Worm (Caenorhabditis elegans) whole organism, L2 larva: ENCODE measurements around the gene F07E5.13.

Source experiments
- C34F6.9 ChIP-seq: fragments of 150-350 bp; optimal IDR thresholded peaks from 2 replicates; lab custom pipeline; 2014; ENCODE audit warnings: missing biosample characterization, missing genetic modification characterization
- F13H6.1 ChIP-seq: sonication (generic microtip); optimal IDR thresholded peaks from 2 replicates; lab custom pipeline; 2016; ENCODE audit warnings: missing genetic modification characterization, missing compliant biosample characterization
- R02D3.7 ChIP-seq: fragments of 150-350 bp; optimal IDR thresholded peaks from 2 replicates; lab custom pipeline; 2014; ENCODE audit warnings: missing biosample characterization, missing genetic modification characterization
- ZK546.5 ChIP-seq: sonication (generic microtip); optimal IDR thresholded peaks from 2 replicates; lab custom pipeline; 2017; ENCODE audit warnings: missing biosample characterization, missing genetic modification characterization
- aly-2 ChIP-seq: fragments of 150-350 bp; optimal IDR thresholded peaks from 2 replicates; lab custom pipeline; 2014; ENCODE audit warnings: missing biosample characterization, missing genetic modification characterization
- ama-1 ChIP-seq: fragments of 150-350 bp; optimal IDR thresholded peaks from 2 replicates; lab custom pipeline; 2018; ENCODE audit warnings: inconsistent platforms
- ceh-16 ChIP-seq: fragments of 150-350 bp; optimal IDR thresholded peaks from 2 replicates; lab custom pipeline; 2014; ENCODE audit warnings: missing biosample characterization, missing genetic modification characterization
- ceh-82 ChIP-seq: fragments of 150-350 bp; optimal IDR thresholded peaks from 2 replicates; lab custom pipeline; 2014; ENCODE audit warnings: missing biosample characterization, missing genetic modification characterization
- dmd-4 ChIP-seq: sonication (generic microtip); optimal IDR thresholded peaks from 2 replicates; lab custom pipeline; 2017; ENCODE audit warnings: missing biosample characterization, missing genetic modification characterization
- egl-27 ChIP-seq: sonication (generic microtip); optimal IDR thresholded peaks from 3 replicates; lab custom pipeline; 2017; ENCODE audit warnings: missing biosample characterization, missing genetic modification reagents, missing genetic modification characterization
- elt-1 ChIP-seq: fragments of 150-350 bp; optimal IDR thresholded peaks from 2 replicates; lab custom pipeline; 2014; ENCODE audit warnings: missing biosample characterization, missing genetic modification characterization
- fos-1 ChIP-seq: fragments of 150-350 bp; optimal IDR thresholded peaks from 2 replicates; lab custom pipeline; 2014; ENCODE audit warnings: missing biosample characterization, missing genetic modification characterization
- lin-11 ChIP-seq: fragments of 150-350 bp; sonication (generic microtip); optimal IDR thresholded peaks from 2 replicates; lab custom pipeline; 2014; ENCODE audit warnings: missing biosample characterization, missing genetic modification characterization, inconsistent platforms, mixed read lengths
- lin-39 ChIP-seq: fragments of 150-350 bp; optimal IDR thresholded peaks from 2 replicates; lab custom pipeline; 2014; ENCODE audit warnings: missing biosample characterization, missing genetic modification reagents, missing genetic modification characterization
- lsy-2 ChIP-seq, 2 experiments: fragments of 150-350 bp in 1 of 2; sonication (generic microtip) in 1 of 2; optimal IDR thresholded peaks; 2 replicates each; lab custom pipeline; 2014 to 2017; ENCODE audit warnings: missing biosample characterization in 2 of 2, missing genetic modification characterization in 2 of 2
- mab-5 ChIP-seq: fragments of 150-350 bp; optimal IDR thresholded peaks from 2 replicates; lab custom pipeline; 2014; ENCODE audit warnings: missing biosample characterization, missing genetic modification characterization
- mbf-1 ChIP-seq: sonication (generic microtip); optimal IDR thresholded peaks from 2 replicates; lab custom pipeline; 2017; ENCODE audit warnings: missing biosample characterization, missing genetic modification characterization
- mdl-1 ChIP-seq, 2 experiments: fragments of 150-350 bp in 1 of 2; sonication (generic microtip) in 1 of 2; optimal IDR thresholded peaks; 2 replicates each; lab custom pipeline; 2017; ENCODE audit warnings: missing biosample characterization in 2 of 2, missing genetic modification characterization in 2 of 2
- nhr-10 ChIP-seq: sonication (generic microtip); optimal IDR thresholded peaks from 2 replicates; lab custom pipeline; 2017; ENCODE audit warnings: missing biosample characterization, missing genetic modification characterization
- nhr-11 ChIP-seq: fragments of 150-350 bp; optimal IDR thresholded peaks from 2 replicates; lab custom pipeline; 2014; ENCODE audit warnings: missing biosample characterization, missing genetic modification characterization
- nhr-12 ChIP-seq: fragments of 150-350 bp; optimal IDR thresholded peaks from 2 replicates; lab custom pipeline; 2014; ENCODE audit warnings: missing biosample characterization, missing genetic modification characterization
- nhr-129 ChIP-seq: fragments of 150-350 bp; optimal IDR thresholded peaks from 2 replicates; lab custom pipeline; 2014; ENCODE audit warnings: missing biosample characterization, missing genetic modification characterization
- nhr-21 ChIP-seq: fragments of 150-350 bp; optimal IDR thresholded peaks from 2 replicates; lab custom pipeline; 2014; ENCODE audit warnings: missing biosample characterization, missing genetic modification characterization
- nhr-23 ChIP-seq: fragments of 150-350 bp; optimal IDR thresholded peaks from 2 replicates; lab custom pipeline; 2014; ENCODE audit warnings: missing biosample characterization, missing genetic modification reagents, missing genetic modification characterization
- nhr-237 ChIP-seq: fragments of 150-350 bp; optimal IDR thresholded peaks from 2 replicates; lab custom pipeline; 2014; ENCODE audit warnings: missing biosample characterization, missing genetic modification characterization
- nhr-6 ChIP-seq: fragments of 150-350 bp; optimal IDR thresholded peaks from 2 replicates; lab custom pipeline; 2014; ENCODE audit warnings: missing biosample characterization, missing genetic modification characterization
- nhr-77 ChIP-seq: fragments of 150-350 bp; optimal IDR thresholded peaks from 2 replicates; lab custom pipeline; 2014; ENCODE audit warnings: missing biosample characterization, missing genetic modification characterization
- peb-1 ChIP-seq: fragments of 150-350 bp; optimal IDR thresholded peaks from 2 replicates; lab custom pipeline; 2014; ENCODE audit warnings: missing biosample characterization, missing genetic modification characterization
- skn-1 ChIP-seq: sonication (generic microtip); optimal IDR thresholded peaks from 2 replicates; lab custom pipeline; 2017; ENCODE audit warnings: missing biosample characterization, missing genetic modification characterization
- sma-3 ChIP-seq: sonication (generic microtip); optimal IDR thresholded peaks from 2 replicates; lab custom pipeline; 2016; ENCODE audit warnings: missing genetic modification reagents, missing genetic modification characterization, missing compliant biosample characterization
- unc-55 ChIP-seq: fragments of 150-350 bp; sonication (generic microtip); optimal IDR thresholded peaks from 3 replicates; lab custom pipeline; 2014; ENCODE audit warnings: missing biosample characterization, missing genetic modification reagents, missing genetic modification characterization
- unc-62 ChIP-seq: fragments of 150-350 bp; optimal IDR thresholded peaks from 2 replicates; lab custom pipeline; 2014; ENCODE audit warnings: missing biosample characterization, missing genetic modification reagents, missing genetic modification characterization
- zag-1 ChIP-seq: fragments of 150-350 bp; optimal IDR thresholded peaks from 2 replicates; lab custom pipeline; 2014; ENCODE audit warnings: missing biosample characterization, missing genetic modification characterization
- ztf-1 ChIP-seq: fragments of 200-800 bp; sonication (Bioruptor generic); conservative IDR thresholded peaks from 2 replicates; pipeline ENCODE4 v1.3.6; 2022; ENCODE audit warnings: missing genetic modification characterization, missing compliant biosample characterization
- ztf-11 ChIP-seq: sonication (generic microtip); optimal IDR thresholded peaks from 2 replicates; lab custom pipeline; 2017; ENCODE audit warnings: missing biosample characterization, missing genetic modification characterization
- ztf-4 ChIP-seq: fragments of 150-350 bp; optimal IDR thresholded peaks from 2 replicates; lab custom pipeline; 2014; ENCODE audit warnings: missing biosample characterization, missing genetic modification characterization

F07E5.13 gene

DNA sequence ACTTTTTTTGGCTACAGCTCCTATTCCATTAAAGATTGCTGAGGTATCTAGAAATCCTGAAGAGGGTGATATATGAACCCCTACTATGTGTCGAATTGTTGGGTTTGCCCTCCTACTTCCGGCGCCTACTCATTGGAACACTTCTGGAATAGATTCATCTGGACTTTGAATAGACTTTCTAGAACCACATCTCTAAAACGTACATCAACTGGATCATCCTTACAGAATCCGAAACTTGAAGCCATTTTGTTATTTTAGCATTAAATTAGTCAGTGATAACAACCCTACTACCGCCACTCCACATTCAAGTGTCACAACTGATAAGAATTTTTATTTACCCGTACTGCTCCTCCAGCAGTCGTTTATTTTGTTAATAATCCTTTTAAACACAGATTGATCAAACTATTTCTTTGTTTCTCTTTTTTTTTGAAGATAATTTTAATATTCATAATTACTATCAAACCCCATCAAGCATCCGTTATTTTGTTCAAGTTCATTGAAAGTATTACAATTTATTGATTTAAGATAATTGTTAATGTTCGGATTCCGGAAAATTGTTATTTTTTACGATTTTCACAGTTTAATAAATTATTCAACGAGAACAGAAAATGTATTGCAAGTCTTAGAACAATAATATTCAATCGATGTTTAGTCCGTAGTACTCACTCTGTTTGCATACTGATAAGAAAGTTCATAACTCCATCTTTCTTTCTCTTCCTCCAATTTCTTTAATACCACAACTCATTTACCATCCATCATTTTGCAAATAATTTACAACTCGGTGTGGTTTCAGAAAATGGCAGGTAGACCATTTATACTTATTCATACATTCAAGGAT, 35.5 kb upstream of the F07E5.13 start, which contains the start of gene math-42:
math-42 (plus strand) TSS at position 788 of the 838 bp plus-strand sequence.
- peak; percentile 76 for TF ChIP-seq fos-1 (tag; lab: Kevin White, UChicago)
- TF ChIP-seq lsy-2 (tag; optimal IDR thresholded peaks at IDR 0.05; lab: Kevin White, UChicago): no peak
- no peak for TF ChIP-seq nhr-10
- no peak for TF ChIP-seq sma-3 (GFP tag; lab: Kevin White, UChicago)

DNA sequence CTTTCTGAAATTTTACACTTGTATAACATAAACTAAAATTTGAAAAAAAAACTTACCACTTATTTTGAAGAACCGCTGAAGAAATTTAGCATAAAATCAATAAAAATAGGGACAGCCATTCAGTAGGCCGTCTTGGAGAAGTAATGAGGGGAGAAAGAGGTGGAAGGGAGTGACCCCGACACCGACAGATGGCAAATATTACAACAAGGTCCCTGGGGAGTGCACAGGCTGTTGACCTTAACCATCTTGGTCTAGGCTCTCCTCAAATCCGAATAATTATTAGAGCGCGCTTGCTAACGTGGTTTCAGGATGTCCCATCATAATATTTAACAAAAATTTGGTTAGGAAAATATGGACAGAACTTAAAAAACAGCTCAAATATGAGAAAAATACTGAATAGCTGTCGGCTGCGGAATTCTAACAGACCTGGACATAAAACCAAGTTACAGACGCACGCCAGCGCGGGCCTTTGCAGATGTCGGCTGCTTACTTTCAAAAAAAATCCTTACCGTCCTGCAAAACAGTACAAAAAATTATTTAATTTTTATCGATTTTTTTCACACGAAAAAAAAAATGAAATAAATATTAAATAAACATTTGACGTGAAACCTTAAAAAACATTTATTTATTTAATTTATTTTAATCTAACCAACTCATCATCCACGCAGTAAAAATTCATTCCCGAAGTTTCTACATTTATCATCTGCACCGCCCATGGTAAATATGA, 31.2 kb upstream of the F07E5.13 start, which contains the start of gene T16A1.2:
T16A1.2 (plus strand) TSS at position 677 of the 727 bp plus-strand sequence.
- no peak for TF ChIP-seq nhr-10
- TF ChIP-seq nhr-12: no peak
- no peak for TF ChIP-seq unc-62 (GFP tag; lab: Kevin White, UChicago)
- TF ChIP-seq ceh-82 (tag; lab: Kevin White, UChicago): no peak
- TF ChIP-seq elt-1: no peak
- no peak for TF ChIP-seq ztf-4 (tag; lab: Kevin White, UChicago)
- no peak for TF ChIP-seq nhr-129 (tag; lab: Kevin White, UChicago)
- no peak for TF ChIP-seq ceh-16 (tag; lab: Kevin White, UChicago)
- no peak for TF ChIP-seq lin-11
- no peak for TF ChIP-seq dmd-4
- no peak for TF ChIP-seq ztf-1 (GFP tag; lab: Robert Waterston, UW)
- no peak for TF ChIP-seq fos-1 (tag; lab: Kevin White, UChicago)
- TF ChIP-seq ama-1 (lab: Kevin White, UChicago): no peak
- no peak for TF ChIP-seq unc-55
- TF ChIP-seq lin-39 (tag; lab: Kevin White, UChicago): no peak
- TF ChIP-seq ztf-11 (tag; lab: Kevin White, UChicago): no peak
- no peak for TF ChIP-seq nhr-11 (tag; lab: Kevin White, UChicago)
- no peak for TF ChIP-seq R02D3.7

DNA sequence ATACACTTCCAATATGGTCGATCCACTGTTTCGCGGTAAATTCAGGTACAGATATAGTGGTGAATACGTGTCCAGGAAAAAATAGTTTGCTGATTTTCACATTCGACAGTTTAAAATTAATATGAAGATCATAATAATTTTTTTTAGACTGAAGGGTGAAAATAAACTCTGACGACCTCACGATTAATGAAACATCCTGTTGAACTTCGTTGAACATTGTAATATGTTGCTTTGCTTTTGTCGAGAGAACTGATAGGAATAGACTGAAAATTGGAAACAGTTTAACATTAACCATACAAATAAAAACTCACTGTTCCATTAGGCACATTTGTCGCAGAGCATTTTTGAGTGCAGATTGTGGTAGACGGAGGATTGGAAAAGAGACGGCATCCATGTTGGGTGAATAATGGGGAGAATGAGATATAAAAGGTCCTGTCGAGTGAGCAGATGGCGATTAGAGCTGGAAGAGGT, 29.6 kb upstream of the F07E5.13 start, which contains the start of gene fbxb-37:
fbxb-37 (minus strand) TSS at position 421 of the 471 bp plus-strand sequence.
- no peak for TF ChIP-seq F13H6.1 (tag; lab: Kevin White, UChicago)
- TF ChIP-seq ZK546.5: no peak
- TF ChIP-seq mab-5 (tag; lab: Kevin White, UChicago): no peak
- TF ChIP-seq mbf-1 (tag; lab: Kevin White, UChicago): no peak
- no peak for TF ChIP-seq C34F6.9
- no peak for TF ChIP-seq dmd-4
- no peak for TF ChIP-seq ceh-82 (tag; lab: Kevin White, UChicago)
- TF ChIP-seq unc-55: no peak
- no peak for TF ChIP-seq nhr-11 (tag; lab: Kevin White, UChicago)
- TF ChIP-seq mdl-1 (tag; optimal IDR thresholded peaks at IDR 0.05; lab: Kevin White, UChicago): no peak
- TF ChIP-seq, all 48 proteins: peak for 0

DNA sequence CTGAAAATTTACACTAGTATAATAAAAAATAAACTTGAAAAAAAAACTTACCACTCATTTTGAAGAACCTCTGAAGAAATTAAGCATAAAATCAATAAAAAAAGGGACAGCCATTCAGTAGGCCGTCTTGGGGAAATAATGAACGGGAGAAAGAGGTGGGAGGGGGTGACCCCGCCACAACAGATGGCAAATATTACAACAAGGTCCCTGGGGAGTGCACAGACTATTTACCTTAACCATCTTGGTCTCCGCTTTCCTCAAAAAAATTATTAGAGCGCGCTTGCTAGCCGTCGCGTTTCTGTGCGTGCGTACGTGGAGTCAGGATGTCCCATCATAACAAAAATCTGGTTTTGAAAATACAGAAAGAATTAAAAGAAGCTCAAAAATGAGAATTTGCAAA, 28.1 kb upstream of the F07E5.13 start, which contains the start of gene T16A1.10:
T16A1.10 (minus strand) TSS at position 123 of the 400 bp plus-strand sequence.
- TF ChIP-seq peb-1 (tag; lab: Kevin White, UChicago) (no peak), nhr-21 (tag; lab: Kevin White, UChicago) (no peak), nhr-77 (tag; lab: Kevin White, UChicago) (no peak), ZK546.5 (no peak), egl-27 (tag; lab: Kevin White, UChicago) (no peak), elt-1 (no peak), ama-1 (lab: Kevin White, UChicago) (no peak), ceh-82 (tag; lab: Kevin White, UChicago) (no peak), nhr-12 (no peak), skn-1 (tag; lab: Kevin White, UChicago) (no peak), zag-1 (tag; lab: Kevin White, UChicago) (no peak), nhr-6 (no peak), aly-2 (tag; lab: Kevin White, UChicago) (no peak), mbf-1 (tag; lab: Kevin White, UChicago) (no peak), nhr-237 (tag; lab: Kevin White, UChicago) (no peak), unc-62 (GFP tag; lab: Kevin White, UChicago) (no peak), nhr-23 (no peak)
